Worm (Caenorhabditis elegans): ENCODE results near the gene jnk-1.

ce11 chrIV:6964508-6964907, 7.1 kb downstream of the jnk-1 start, which contains the start of gene B0478.3:
- TF ChIP-seq nhr-237 (tag; optimal IDR thresholded peaks at IDR 0.05) (no peak), elt-1 (tag; optimal IDR thresholded peaks at IDR 0.05; ENCODE audit: borderline replicate concordance, insufficient read depth) (no peak), snpc-4 (tag; optimal IDR thresholded peaks at IDR 0.05) (no peak), elt-3 (tag; optimal IDR thresholded peaks at IDR 0.05) (no peak), sptf-1 (tag; optimal IDR thresholded peaks at IDR 0.05) (no peak), nhr-76 (tag; optimal IDR thresholded peaks at IDR 0.05) (no peak), ham-2 (GFP tag; optimal IDR thresholded peaks at IDR 0.05) (no peak), mab-5 (tag; optimal IDR thresholded peaks at IDR 0.05) (no peak), nhr-12 (tag; optimal IDR thresholded peaks at IDR 0.05) (no peak)
